Worm (Caenorhabditis elegans): Measurements from ENCODE around the gene spp-3.

The spp-3 gene

ce11 chrX:7303115-7303514 lies 12.0 kb downstream of the spp-3 start:
- no peak for TF ChIP-seq xbp-1 (tag; optimal IDR thresholded peaks at IDR 0.05)
- TF ChIP-seq lin-15B (tag; optimal IDR thresholded peaks at IDR 0.05), result no peak
- no peak for TF ChIP-seq blmp-1 (tag; optimal IDR thresholded peaks at IDR 0.05)
- TF ChIP-seq elt-3 (tag; optimal IDR thresholded peaks at IDR 0.05), result no peak
- TF ChIP-seq mep-1 (tag; optimal IDR thresholded peaks at IDR 0.05), result no peak
- no peak for TF ChIP-seq tbx-2 (tag; optimal IDR thresholded peaks at IDR 0.05)

ce11 chrX:7298652-7299051 lies 16.5 kb downstream of the spp-3 start, which contains the start of gene K03A1.4:
Gene K03A1.4 (minus strand): TSS chrX:7298752.
- TF ChIP-seq tbx-2 (tag; optimal IDR thresholded peaks at IDR 0.05) (no peak), sup-37 (GFP tag; optimal IDR thresholded peaks at IDR 0.05) (no peak), nhr-12 (tag; optimal IDR thresholded peaks at IDR 0.05) (no peak), Y116A8C.19 (tag; optimal IDR thresholded peaks at IDR 0.05; ENCODE audit: borderline replicate concordance) (no peak), irx-1 (tag; optimal IDR thresholded peaks at IDR 0.05) (no peak), unc-130 (tag; optimal IDR thresholded peaks at IDR 0.05) (no peak), lir-3 (tag; optimal IDR thresholded peaks at IDR 0.05; ENCODE audit: poor library complexity) (no peak), dpl-1 (GFP tag; optimal IDR thresholded peaks at IDR 0.05) (no peak), nhr-76 (tag; optimal IDR thresholded peaks at IDR 0.05) (no peak), pax-3 (tag; optimal IDR thresholded peaks at IDR 0.05) (no peak), efl-3 (GFP tag; optimal IDR thresholded peaks at IDR 0.05) (no peak), fkh-8 (tag; optimal IDR thresholded peaks at IDR 0.05) (no peak), nhr-28 (tag; optimal IDR thresholded peaks at IDR 0.05) (no peak), lin-15B (tag; optimal IDR thresholded peaks at IDR 0.05) (no peak), lin-35 (GFP tag; optimal IDR thresholded peaks at IDR 0.05) (no peak), lsy-2 (tag; optimal IDR thresholded peaks at IDR 0.05) (no peak), swsn-7 (tag; optimal IDR thresholded peaks at IDR 0.05) (no peak), ces-1 (GFP tag; optimal IDR thresholded peaks at IDR 0.05) (no peak), nhr-20 (tag; optimal IDR thresholded peaks at IDR 0.05) (no peak)

ce11 chrX:7296310-7296709 lies 18.8 kb downstream of the spp-3 start:
- TF ChIP-seq fkh-8 (tag; optimal IDR thresholded peaks at IDR 0.05) (no peak), irx-1 (tag; optimal IDR thresholded peaks at IDR 0.05) (no peak)

- TF ChIP-seq fkh-10 (GFP tag; optimal IDR thresholded peaks at IDR 0.05) (no peak), nhr-47 (tag; optimal IDR thresholded peaks at IDR 0.05) (no peak), ceh-82 (tag; optimal IDR thresholded peaks at IDR 0.05) (no peak), efl-1 (optimal IDR thresholded peaks at IDR 0.05) (no peak), efl-1 (GFP tag; optimal IDR thresholded peaks at IDR 0.05 in 1 of 2) (peak in 1 of 2 experiments; percentile 62), nhr-76 (tag; optimal IDR thresholded peaks at IDR 0.05) (no peak), swsn-7 (tag; optimal IDR thresholded peaks at IDR 0.05) (no peak), elt-2 (tag; optimal IDR thresholded peaks at IDR 0.05) (peak; percentile 31), lin-35 (GFP tag; optimal IDR thresholded peaks at IDR 0.05) (peak in 1 of 2 experiments; percentile 21), nhr-85 (tag) (no peak), hlh-17 (GFP tag; optimal IDR thresholded peaks at IDR 0.05; ENCODE audit: borderline replicate concordance) (no peak)
Measured at ce11 chrX:7291810-7292209, 23.3 kb downstream of the spp-3 start, which contains the start of gene lron-7. Gene lron-7 (plus strand): TSS chrX:7292132.

- TF ChIP-seq elt-3 (tag; optimal IDR thresholded peaks at IDR 0.05) (no peak), lsy-2 (tag; optimal IDR thresholded peaks at IDR 0.05) (peak in 1 of 2 experiments; percentile 3), mep-1 (tag; optimal IDR thresholded peaks at IDR 0.05) (no peak), lin-14 (GFP tag; optimal IDR thresholded peaks at IDR 0.05) (peak; percentile 31), nhr-71 (tag; optimal IDR thresholded peaks at IDR 0.05) (no peak), fkh-4 (tag; optimal IDR thresholded peaks at IDR 0.05; ENCODE audit: borderline replicate concordance) (no peak), aha-1 (tag; optimal IDR thresholded peaks at IDR 0.05) (no peak), lin-15B (tag; optimal IDR thresholded peaks at IDR 0.05) (no peak), ceh-63 (GFP tag; optimal IDR thresholded peaks at IDR 0.05) (no peak), rnt-1 (tag; optimal IDR thresholded peaks at IDR 0.05) (no peak), unc-30 (tag; optimal IDR thresholded peaks at IDR 0.05) (no peak), Y116A8C.19 (tag; optimal IDR thresholded peaks at IDR 0.05; ENCODE audit: borderline replicate concordance) (no peak), nhr-19 (GFP tag; conservative IDR thresholded peaks at IDR 0.05) (no peak), dpl-1 (GFP tag; optimal IDR thresholded peaks at IDR 0.05) (no peak), mef-2 (tag; optimal IDR thresholded peaks at IDR 0.05) (no peak), nhr-77 (tag; optimal IDR thresholded peaks at IDR 0.05) (peak; percentile 18), ztf-11 (tag; optimal IDR thresholded peaks at IDR 0.05) (no peak), aly-2 (tag; optimal IDR thresholded peaks at IDR 0.05) (no peak), efl-1 (optimal IDR thresholded peaks at IDR 0.05) (no peak), efl-1 (GFP tag; optimal IDR thresholded peaks at IDR 0.05 in 1 of 2) (peak in 1 of 2 experiments; percentile 27), nhr-47 (tag; optimal IDR thresholded peaks at IDR 0.05) (no peak)
Measured at ce11 chrX:7290859-7291628, 24.1 kb downstream of the spp-3 start.
